Fruit fly (Drosophila melanogaster): ENCODE measurements around the gene Osi15.

Osi15 gene

dm6 chr3R:6259837-6260236 is 41.8 kb upstream of the Osi15 start, which contains the start of gene Osi9 (continued):
- TF ChIP-seq CG14710 (tag; optimal IDR thresholded peaks at IDR 0.05) (no peak), CG11504 (tag; optimal IDR thresholded peaks at IDR 0.05) (no peak), tin (GFP tag; optimal IDR thresholded peaks at IDR 0.05) (no peak), twi (tag; optimal IDR thresholded peaks at IDR 0.05) (no peak), Ets65A (GFP tag) (peak; percentile 40), Sin3A (optimal IDR thresholded peaks at IDR 0.05) (no peak), phol (tag; optimal IDR thresholded peaks at IDR 0.05) (no peak), CG6175 (GFP tag; IDR thresholded peaks at IDR 0.05) (0 out of 3 replicates have a peak, but pooled peaks have one; percentile 18), CG15601 (tag; optimal IDR thresholded peaks at IDR 0.05) (no peak), CG4404 (GFP tag; IDR thresholded peaks at IDR 0.05) (no peak), ci (GFP tag; IDR thresholded peaks at IDR 0.05) (0 out of 3 replicates have a peak, but pooled peaks have one; percentile 13), CkIIα-i1 (GFP tag; IDR thresholded peaks at IDR 0.05) (no peak), Nf-YC (tag; optimal IDR thresholded peaks at IDR 0.05) (no peak), Sry-δ (GFP tag; optimal IDR thresholded peaks at IDR 0.05) (no peak), CG7556 (GFP tag; optimal IDR thresholded peaks at IDR 0.05) (no peak), CG11398 (GFP tag; optimal IDR thresholded peaks at IDR 0.05) (no peak), CG8388 (GFP tag; optimal IDR thresholded peaks at IDR 0.05) (no peak)

dm6 chr3R:6263658-6264057 is 37.9 kb upstream of the Osi15 start, which contains the start of gene Osi10a:
Gene Osi10a, plus strand, starts transcription at chr3R:6263958.
- TF ChIP-seq CG10147 (GFP tag; optimal IDR thresholded peaks at IDR 0.05) (no peak), oc (tag; optimal IDR thresholded peaks at IDR 0.05) (no peak), gcm2 (GFP tag; optimal IDR thresholded peaks at IDR 0.05) (no peak), CG3995 (GFP tag; optimal IDR thresholded peaks at IDR 0.05) (no peak), Hr3 (GFP tag; optimal IDR thresholded peaks at IDR 0.05) (no peak)

- TF ChIP-seq usp (GFP tag; optimal IDR thresholded peaks at IDR 0.05) (no peak), Ets65A (GFP tag) (peak; percentile 6)
These were observed 35.7 kb upstream of the Osi15 start, which contains the start of gene Osi10b for dm6 chr3R:6265890-6266289. Gene Osi10b, plus strand, starts transcription at chr3R:6266190.

dm6 chr3R:6268657-6269056 is 32.9 kb upstream of the Osi15 start, which contains the start of gene Osi11:
Gene Osi11, minus strand, starts transcription at chr3R:6268757.
- TF ChIP-seq Abd-B (GFP tag; optimal IDR thresholded peaks at IDR 0.05) (no peak), ssp (GFP tag; IDR thresholded peaks at IDR 0.05) (no peak), her (GFP tag; optimal IDR thresholded peaks at IDR 0.05) (no peak), Lim3 (GFP tag; IDR thresholded peaks at IDR 0.05) (no peak)

dm6 chr3R:6269986-6270385 is 31.6 kb upstream of the Osi15 start:
- TF ChIP-seq CG2120 (GFP tag; optimal IDR thresholded peaks at IDR 0.05) (no peak), Chrac-16 (GFP tag; optimal IDR thresholded peaks at IDR 0.05) (no peak), Ets65A (GFP tag) (peak; percentile 71), CG14014 (GFP tag; IDR thresholded peaks at IDR 0.05) (no peak), CG13296 (GFP tag; optimal IDR thresholded peaks at IDR 0.05) (no peak)

dm6 chr3R:6278231-6278630 is 23.4 kb upstream of the Osi15 start, which contains the start of gene Osi12:
Gene Osi12, plus strand, starts transcription at chr3R:6278531.
- TF ChIP-seq Hand (GFP tag; optimal IDR thresholded peaks at IDR 0.05) (no peak), Sry-β (GFP tag; optimal IDR thresholded peaks at IDR 0.05) (peak; percentile 79), Deaf1 (tag; optimal IDR thresholded peaks at IDR 0.05) (peak; percentile 54)
